Fruit fly (Drosophila melanogaster): ENCODE data around the gene Or33c.

Or33c gene

dm6 chr2L:11970853-11971397 is 33.2 kb downstream of the Or33c start (continued):
- TF ChIP-seq CG1832 (GFP tag; optimal IDR thresholded peaks at IDR 0.05) (peak; percentile 92), CG15073 (GFP tag; optimal IDR thresholded peaks at IDR 0.05) (no peak), Blimp-1 (GFP tag; optimal IDR thresholded peaks at IDR 0.05) (peak; percentile 15), MBD-R2 (GFP tag; IDR thresholded peaks at IDR 0.05) (0 out of 2 replicates have a peak, but pooled peaks have one; percentile 10), luna (GFP tag; optimal IDR thresholded peaks at IDR 0.05) (no peak), Nf-YC (tag; optimal IDR thresholded peaks at IDR 0.05) (peak; percentile 73), pfk (GFP tag; optimal IDR thresholded peaks at IDR 0.05) (peak; percentile 31), CG9876 (GFP tag; optimal IDR thresholded peaks at IDR 0.05) (no peak), sd (tag; optimal IDR thresholded peaks at IDR 0.05) (peak; percentile 17), Dbx (GFP tag; IDR thresholded peaks at IDR 0.05) (peak; percentile 54; the same call in 1 of the 3 replicates), CG6765 (GFP tag; optimal IDR thresholded peaks at IDR 0.05) (no peak), CG8478 (optimal IDR thresholded peaks at IDR 0.05) (peak; percentile 92), Fer2 (tag; optimal IDR thresholded peaks at IDR 0.05) (no peak), Abd-B (GFP tag; optimal IDR thresholded peaks at IDR 0.05) (no peak), Pdp1 (GFP tag; optimal IDR thresholded peaks at IDR 0.05) (peak; percentile 24 to 28), jigr1 (GFP tag; IDR thresholded peaks at IDR 0.05) (no peak), CG2129 (GFP tag; IDR thresholded peaks at IDR 0.05; ENCODE audit: partially characterized antibody) (no peak), wek (GFP tag; optimal IDR thresholded peaks at IDR 0.05) (no peak), CG17359 (tag; optimal IDR thresholded peaks at IDR 0.05) (peak; percentile 3), ham (GFP tag; IDR thresholded peaks at IDR 0.05) (no peak), CG5245 (GFP tag; optimal IDR thresholded peaks at IDR 0.05) (no peak), vnd (GFP tag; IDR thresholded peaks at IDR 0.05; ENCODE audit: partially characterized antibody) (no peak), gsb-n (tag; optimal IDR thresholded peaks at IDR 0.05) (peak; percentile 21), ems (GFP tag; optimal IDR thresholded peaks at IDR 0.05) (no peak), org-1 (GFP tag; optimal IDR thresholded peaks at IDR 0.05) (peak; percentile 22), Nf-YB (GFP tag; optimal IDR thresholded peaks at IDR 0.05) (peak; percentile 53), CG4328 (GFP tag; optimal IDR thresholded peaks at IDR 0.05) (no peak), CrebB (tag; optimal IDR thresholded peaks at IDR 0.05) (peak; percentile 22), usp (GFP tag; optimal IDR thresholded peaks at IDR 0.05) (no peak), CG2875 (GFP tag; optimal IDR thresholded peaks at IDR 0.05) (no peak)

DNA sequence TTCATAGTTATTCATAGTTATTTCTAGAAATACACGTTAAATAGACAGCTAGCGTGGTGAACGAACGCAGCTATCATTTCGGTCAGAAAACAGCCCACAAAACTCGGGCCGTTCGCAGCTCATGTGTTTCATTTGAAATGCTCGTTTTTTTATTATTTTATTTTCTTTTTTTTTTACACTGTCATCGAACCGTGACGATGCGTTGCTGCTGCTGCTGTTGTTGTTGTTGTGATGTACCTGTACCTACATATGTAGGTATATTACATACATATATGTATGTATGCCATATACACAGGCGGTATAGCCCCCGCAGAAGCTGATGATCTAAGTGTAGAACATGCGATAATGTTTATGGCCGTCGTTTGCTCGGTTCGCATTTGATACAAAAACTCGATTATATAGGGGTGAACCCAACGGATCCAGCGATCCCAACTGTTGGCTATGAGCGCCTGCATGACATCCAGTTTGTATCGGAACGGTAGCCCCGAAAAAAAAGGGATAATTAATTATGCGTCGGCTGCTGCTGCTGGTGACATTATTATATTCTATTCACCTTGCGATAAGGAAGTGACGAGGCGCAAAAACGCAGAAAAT is 35.5 kb downstream of the Or33c start:
- no peak for TF ChIP-seq CG9727 (GFP tag; optimal IDR thresholded peaks at IDR 0.05)
- TF ChIP-seq CG15073 (GFP tag; optimal IDR thresholded peaks at IDR 0.05), result no peak
- peak; percentile 23 for TF ChIP-seq odd (GFP tag; optimal IDR thresholded peaks at IDR 0.05)
- 0 out of 4 replicates have a peak, but pooled peaks have one; percentile 19 for TF ChIP-seq chinmo (GFP tag; IDR thresholded peaks at IDR 0.05; ENCODE audit: partially characterized antibody)
- no peak for TF ChIP-seq Gug (GFP tag; IDR thresholded peaks at IDR 0.05)
- TF ChIP-seq CG6254 (GFP tag; optimal IDR thresholded peaks at IDR 0.05), result no peak
- peak; percentile 11 for TF ChIP-seq pros (GFP tag; optimal IDR thresholded peaks at IDR 0.05)
- TF ChIP-seq CG12155 (GFP tag; optimal IDR thresholded peaks at IDR 0.05), result no peak
- no peak for TF ChIP-seq CG14710 (tag; optimal IDR thresholded peaks at IDR 0.05)
- peak; percentile 31 for TF ChIP-seq cad (GFP tag; optimal IDR thresholded peaks at IDR 0.05)
- peak; percentile 85 for TF ChIP-seq CG4360 (GFP tag; IDR thresholded peaks at IDR 0.05)
- TF ChIP-seq sens (GFP tag), result peak; percentile 44
- no peak for TF ChIP-seq nmo (GFP tag; optimal IDR thresholded peaks at IDR 0.05)
- peak; percentile 54 for TF ChIP-seq CG13894 (tag; optimal IDR thresholded peaks at IDR 0.05)
- TF ChIP-seq B-H2 (GFP tag; optimal IDR thresholded peaks at IDR 0.05), result peak; percentile 5
- peak; percentile 34 for TF ChIP-seq grn (GFP tag; optimal IDR thresholded peaks at IDR 0.05)
- peak; percentile 77 for TF ChIP-seq gcm (GFP tag; optimal IDR thresholded peaks at IDR 0.05)
- TF ChIP-seq fu2 (GFP tag; optimal IDR thresholded peaks at IDR 0.05), result no peak
- no peak for TF ChIP-seq CG12659 (GFP tag; optimal IDR thresholded peaks at IDR 0.05)
- peak; percentile 91 for TF ChIP-seq CG2199 (GFP tag; IDR thresholded peaks at IDR 0.05)
- TF ChIP-seq CG31224 (GFP tag; IDR thresholded peaks at IDR 0.05), result peak; percentile 41; the same call in 1 of the 2 replicates

Data from whole organism, embryonic.